Fruit fly (Drosophila melanogaster): Measurements from ENCODE around the gene Mpi.

DNA sequence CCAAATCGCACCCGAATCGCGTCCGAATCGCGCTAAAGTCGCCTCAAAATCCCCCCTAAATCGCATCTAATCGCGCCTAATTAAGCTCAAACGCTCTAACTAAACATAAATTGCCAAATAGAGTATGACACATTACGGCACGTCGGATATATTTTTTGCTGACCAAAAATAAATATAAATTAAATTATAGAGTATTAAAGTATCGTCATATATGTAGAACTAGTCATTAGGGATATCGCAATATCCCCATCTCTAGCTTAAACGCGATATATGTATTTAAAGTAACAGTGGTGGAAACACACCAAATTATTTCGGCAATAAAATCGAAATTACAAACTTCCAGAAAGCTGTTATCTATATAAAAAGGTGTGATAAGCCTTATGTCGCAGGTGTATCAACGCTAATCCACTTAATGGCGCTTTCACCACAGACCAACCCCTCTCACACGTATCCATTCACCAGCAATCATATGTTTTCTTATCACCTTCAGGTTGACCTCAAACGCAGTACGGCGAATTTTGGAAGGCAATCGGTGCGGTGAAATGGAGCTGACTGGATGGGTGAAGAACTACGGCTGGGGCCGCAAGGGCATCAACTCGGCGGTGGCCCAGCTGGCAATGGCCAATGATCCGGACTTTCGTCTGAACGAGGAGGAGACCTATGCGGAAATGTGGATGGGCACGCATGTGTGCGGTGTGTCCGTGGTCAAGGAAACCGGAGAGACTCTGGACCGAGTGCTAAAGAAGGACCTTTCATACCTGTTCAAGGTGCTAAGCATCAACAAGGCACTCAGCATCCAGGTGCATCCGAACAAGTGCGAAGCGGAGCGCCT lies at the start of gene Mpi:
- TF ChIP-seq CG8478 (optimal IDR thresholded peaks at IDR 0.05) (no peak), CTCF (optimal IDR thresholded peaks at IDR 0.05) (no peak)

Data from S2 (cell line).